Worm (Caenorhabditis elegans): ENCODE data around the gene ldh-1.

Gene ldh-1

DNA sequence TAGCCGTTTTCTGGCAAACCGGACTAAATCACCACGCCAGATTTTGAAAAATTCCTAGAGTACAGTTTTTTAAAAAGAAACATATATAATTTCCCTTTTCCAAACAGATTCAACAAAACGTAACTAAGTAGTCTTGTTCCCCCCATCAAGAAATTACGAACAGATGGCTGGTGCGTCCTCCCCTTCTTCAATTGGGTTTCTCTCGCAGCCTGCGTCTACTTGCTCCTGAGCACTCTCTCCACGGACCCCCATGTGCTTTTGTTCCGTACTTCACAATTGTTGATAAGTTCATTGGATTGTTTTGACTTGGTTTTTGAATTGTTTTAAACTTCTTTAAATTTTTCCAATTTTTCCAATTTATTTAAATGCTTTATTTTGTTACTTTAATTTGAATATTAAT is 36.0 kb upstream of the ldh-1 start:
- TF ChIP-seq hmg-1.2 (GFP tag; IDR thresholded peaks at IDR 0.05): peak; percentile 66; the same call in 1 of the 2 replicates
- TF ChIP-seq him-1 (tag; optimal IDR thresholded peaks at IDR 0.05): no peak
- TF ChIP-seq sdz-38 (tag; optimal IDR thresholded peaks at IDR 0.05): no peak

DNA sequence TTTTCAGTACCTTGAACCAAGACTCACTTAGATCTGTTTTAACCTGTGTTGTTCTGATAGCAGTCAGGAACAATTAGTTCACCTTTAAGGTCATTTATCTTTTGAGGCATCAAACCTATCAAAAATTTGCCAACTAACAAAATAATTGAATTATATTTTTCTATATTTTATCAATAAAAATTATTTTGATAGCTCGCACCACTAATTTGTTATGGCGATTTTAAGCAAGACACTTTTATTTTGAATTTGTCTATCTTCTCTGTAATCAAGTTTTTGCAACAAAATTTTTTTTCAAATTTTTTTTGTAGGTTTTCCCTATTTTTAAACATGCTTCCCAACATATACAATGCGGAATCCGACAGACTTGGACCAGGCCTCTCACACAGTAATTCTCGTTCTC is 35.4 kb upstream of the ldh-1 start, which contains the start of gene kel-1:
kel-1 (plus strand) TSS at position 301 of the 400 bp plus-strand sequence.
- no peak for TF ChIP-seq sdz-38 (tag; optimal IDR thresholded peaks at IDR 0.05)
- TF ChIP-seq nhr-80 (tag; optimal IDR thresholded peaks at IDR 0.05): no peak
- TF ChIP-seq egl-18 (GFP tag; IDR thresholded peaks at IDR 0.05): no peak
- no peak for TF ChIP-seq hsf-1 (GFP tag; IDR thresholded peaks at IDR 0.05)
- TF ChIP-seq chd-7 (tag; optimal IDR thresholded peaks at IDR 0.05): no peak
- no peak for TF ChIP-seq ceh-40 (GFP tag; IDR thresholded peaks at IDR 0.05)
- TF ChIP-seq ets-4 (GFP tag; optimal IDR thresholded peaks at IDR 0.05): no peak
- no peak for TF ChIP-seq zim-3 (tag; optimal IDR thresholded peaks at IDR 0.05)
- TF ChIP-seq snpc-1.3 (tag; optimal IDR thresholded peaks at IDR 0.05; ENCODE audit: insufficient read depth): no peak
- TF ChIP-seq tlf-1 (GFP tag; optimal IDR thresholded peaks at IDR 0.05): no peak
- no peak for TF ChIP-seq nhr-90 (tag; optimal IDR thresholded peaks at IDR 0.05)
- no peak for TF ChIP-seq rec-8 (tag; optimal IDR thresholded peaks at IDR 0.05)

DNA sequence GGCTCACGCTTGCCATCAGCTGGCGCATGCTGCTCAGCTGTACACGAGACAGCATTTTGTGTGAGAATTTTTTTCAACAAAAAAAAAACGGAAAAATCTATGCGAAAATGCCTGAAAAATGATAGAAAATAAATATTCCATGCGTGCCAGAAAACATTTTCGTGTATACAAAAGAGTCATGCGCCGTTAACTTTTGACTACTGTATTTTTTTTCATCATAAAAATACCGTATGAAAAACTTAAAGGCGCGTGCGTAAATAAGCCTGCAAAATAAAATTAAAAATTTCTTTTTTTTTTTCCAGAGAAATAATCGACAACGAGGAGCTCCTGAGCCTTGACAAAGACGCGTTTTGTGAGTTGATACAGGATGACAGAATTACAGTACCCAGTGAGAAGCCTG is 34.1 kb upstream of the ldh-1 start:
- no peak for TF ChIP-seq T07F8.4 (tag; optimal IDR thresholded peaks at IDR 0.05)
- TF ChIP-seq madf-8 (GFP tag; conservative IDR thresholded peaks at IDR 0.05): peak; percentile 59
- TF ChIP-seq ceh-40 (GFP tag; IDR thresholded peaks at IDR 0.05): no peak
- TF ChIP-seq lsy-27 (tag; optimal IDR thresholded peaks at IDR 0.05; ENCODE audit: borderline replicate concordance, insufficient read depth): no peak
- no peak for TF ChIP-seq hlh-26 (GFP tag; conservative IDR thresholded peaks at IDR 0.05)
- TF ChIP-seq lsl-1 (GFP tag; optimal IDR thresholded peaks at IDR 0.05): peak; percentile 59
- no peak for TF ChIP-seq F57C9.4 (tag; optimal IDR thresholded peaks at IDR 0.05)
- no peak for TF ChIP-seq nhr-120 (GFP tag; IDR thresholded peaks at IDR 0.05)

- TF ChIP-seq ztf-22 (GFP tag; optimal IDR thresholded peaks at IDR 0.05): no peak
- no peak for TF ChIP-seq lsl-1 (GFP tag; optimal IDR thresholded peaks at IDR 0.05)
- TF ChIP-seq nhr-80 (tag; optimal IDR thresholded peaks at IDR 0.05): no peak
- TF ChIP-seq hmg-1.2 (GFP tag; IDR thresholded peaks at IDR 0.05): 0 out of 2 replicates have a peak, but pooled peaks have one; percentile 6
- no peak for TF ChIP-seq C17E4.6 (GFP tag; IDR thresholded peaks at IDR 0.05)
- no peak for TF ChIP-seq pha-4 (tag; optimal IDR thresholded peaks at IDR 0.05)
- TF ChIP-seq dpl-1 (GFP tag; optimal IDR thresholded peaks at IDR 0.05): no peak
- TF ChIP-seq Y67H2A.10 (GFP tag; conservative IDR thresholded peaks at IDR 0.05): no peak
- peak; percentile 76 for TF ChIP-seq B0336.3 (GFP tag; IDR thresholded peaks at IDR 0.05)
- TF ChIP-seq somi-1 (GFP tag; optimal IDR thresholded peaks at IDR 0.05): no peak
- no peak for TF ChIP-seq ceh-40 (GFP tag; IDR thresholded peaks at IDR 0.05)
- TF ChIP-seq madf-8 (GFP tag; conservative IDR thresholded peaks at IDR 0.05): no peak
- no peak for TF ChIP-seq ztf-6 (GFP tag; IDR thresholded peaks at IDR 0.05)
- TF ChIP-seq madf-6 (GFP tag; IDR thresholded peaks at IDR 0.05): peak; percentile 44
- TF ChIP-seq bed-1 (GFP tag; IDR thresholded peaks at IDR 0.05): no peak
- TF ChIP-seq B0261.1 (tag; optimal IDR thresholded peaks at IDR 0.05): no peak
- TF ChIP-seq bed-2 (GFP tag; IDR thresholded peaks at IDR 0.05): no peak
- TF ChIP-seq unc-130 (GFP tag; optimal IDR thresholded peaks at IDR 0.05): no peak
- TF ChIP-seq let-526 (GFP tag; IDR thresholded peaks at IDR 0.05): no peak
- TF ChIP-seq cebp-1 (GFP tag; IDR thresholded peaks at IDR 0.05): no peak
- peak; percentile 5 for TF ChIP-seq cebp-1 (tag; optimal IDR thresholded peaks at IDR 0.05)
- TF ChIP-seq ZK185.1 (tag; optimal IDR thresholded peaks at IDR 0.05; ENCODE audit: poor library complexity, severe bottlenecking): no peak
- peak; percentile 9 for TF ChIP-seq zim-3 (tag; optimal IDR thresholded peaks at IDR 0.05)
- no peak for TF ChIP-seq lag-1 (GFP tag; IDR thresholded peaks at IDR 0.05)
- TF ChIP-seq sptf-2 (GFP tag; optimal IDR thresholded peaks at IDR 0.05): no peak
- TF ChIP-seq nfya-1 (tag; optimal IDR thresholded peaks at IDR 0.05; ENCODE audit: borderline replicate concordance, insufficient read depth): no peak
- no peak for TF ChIP-seq lir-1 (GFP tag; conservative IDR thresholded peaks at IDR 0.05)
- no peak for TF ChIP-seq mel-28 (tag; optimal IDR thresholded peaks at IDR 0.05; ENCODE audit: borderline replicate concordance)
Observed at ce11 chrII:11690868-11691267, 33.1 kb upstream of the ldh-1 start.
